Fruit fly (Drosophila melanogaster) whole organism, embryonic: Measurements from ENCODE around the gene CG43407.

Source experiments
- CG10462 ChIP-seq: fragments of 200-800 bp; sonication (Bioruptor generic); optimal IDR thresholded peaks from 2 replicates; lab custom pipeline; 2016; ENCODE audit warnings: missing biosample characterization, missing genetic modification characterization
- CG11696 ChIP-seq: fragments of 200-800 bp; sonication (Bioruptor generic); IDR thresholded peaks from 2 replicates; pipeline ENCODE4 v1.3.6; 2022; ENCODE audit warnings: missing biosample characterization, missing genetic modification characterization
- CG12391 ChIP-seq: fragments of 200-800 bp; sonication (Bioruptor generic); optimal IDR thresholded peaks from 3 replicates; lab custom pipeline; 2018; ENCODE audit warnings: missing biosample characterization, mild to moderate bottlenecking, missing genetic modification characterization, moderate library complexity
- CG12769 ChIP-seq: fragments of 200-800 bp; sonication (Bioruptor generic); optimal IDR thresholded peaks from 2 replicates; lab custom pipeline; 2019; ENCODE audit warnings: missing biosample characterization, mild to moderate bottlenecking, missing genetic modification characterization, moderate library complexity
- CG14667 ChIP-seq: fragments of 200-800 bp; sonication (Bioruptor generic); IDR thresholded peaks from 2 replicates; pipeline ENCODE4 v1.3.6; 2022; ENCODE audit warnings: missing biosample characterization, missing genetic modification characterization
- CG16779 ChIP-seq: fragments of 200-800 bp; sonication (Bioruptor generic); IDR thresholded peaks from 2 replicates; pipeline ENCODE4 v1.3.6; 2022; ENCODE audit warnings: missing biosample characterization, missing genetic modification characterization
- CG17612 ChIP-seq: fragments of 200-800 bp; sonication (Bioruptor generic); IDR thresholded peaks from 2 replicates; pipeline ENCODE4 v1.3.6; 2022; ENCODE audit warnings: missing biosample characterization, missing genetic modification characterization
- CG1792 ChIP-seq: fragments of 200-800 bp; sonication (Bioruptor generic); optimal IDR thresholded peaks from 2 replicates; lab custom pipeline; 2016; ENCODE audit warnings: missing biosample characterization, missing genetic modification characterization
- CG2889 ChIP-seq: fragments of 200-800 bp; sonication (Bioruptor generic); IDR thresholded peaks from 3 replicates; pipeline ENCODE4 v1.3.6; 2022; ENCODE audit warnings: missing biosample characterization, missing genetic modification characterization
- CG3163 ChIP-seq: fragments of 200-800 bp; sonication (Bioruptor generic); optimal IDR thresholded peaks from 3 replicates; lab custom pipeline; 2016; ENCODE audit warnings: missing biosample characterization, missing genetic modification characterization
- CG4360 ChIP-seq: fragments of 200-800 bp; sonication (Bioruptor generic); IDR thresholded peaks from 2 replicates; pipeline ENCODE4 v1.3.6; 2022; ENCODE audit warnings: missing biosample characterization, missing genetic modification characterization
- CG4730 ChIP-seq: fragments of 200-800 bp; sonication (Bioruptor generic); IDR thresholded peaks from 2 replicates; pipeline ENCODE4 v1.3.6; 2022; ENCODE audit warnings: missing biosample characterization, missing genetic modification characterization
- CG5953 ChIP-seq: fragments of 200-800 bp; sonication (Bioruptor generic); IDR thresholded peaks from 2 replicates; pipeline ENCODE4 v1.3.6; 2022; ENCODE audit warnings: missing biosample characterization, missing genetic modification characterization
- CG6272 ChIP-seq: fragments of 200-800 bp; sonication (Bioruptor generic); IDR thresholded peaks from 2 replicates; pipeline ENCODE4 v1.3.6; 2022; ENCODE audit warnings: missing biosample characterization, missing genetic modification characterization
- CG8765 ChIP-seq: fragments of 200-800 bp; sonication (Bioruptor generic); IDR thresholded peaks from 2 replicates; pipeline ENCODE4 v1.3.6; 2022; ENCODE audit warnings: missing biosample characterization, missing genetic modification characterization
- CG9437 ChIP-seq: fragments of 200-800 bp; sonication (Bioruptor generic); optimal IDR thresholded peaks from 2 replicates; lab custom pipeline; 2018; ENCODE audit warnings: missing biosample characterization, mild to moderate bottlenecking, missing genetic modification characterization
- CG9932 ChIP-seq: fragments of 200-800 bp; sonication (Bioruptor generic); IDR thresholded peaks from 2 replicates; pipeline ENCODE4 v1.3.6; 2022; ENCODE audit warnings: missing biosample characterization, missing genetic modification characterization
- CoRest ChIP-seq: fragments of 200-800 bp; sonication (Bioruptor generic); optimal IDR thresholded peaks from 3 replicates; lab custom pipeline; 2018; ENCODE audit warnings: missing biosample characterization, mild to moderate bottlenecking, missing genetic modification characterization, moderate library complexity
- Dip2 ChIP-seq: fragments of 200-800 bp; sonication (Bioruptor generic); IDR thresholded peaks from 2 replicates; pipeline ENCODE4 v1.3.6; 2022; ENCODE audit warnings: missing biosample characterization, missing genetic modification characterization
- E2f2 ChIP-seq: fragments of 200-800 bp; sonication (Bioruptor generic); IDR thresholded peaks from 2 replicates; pipeline ENCODE4 v1.3.6; 2022; ENCODE audit warnings: missing biosample characterization, missing genetic modification characterization
- Hr78 ChIP-seq, 2 experiments: fragments of 200-800 bp in 1 of 2; fragments of >200 bp in 1 of 2; sonication (Bioruptor generic) in 1 of 2; optimal IDR thresholded peaks; 2 replicates each; lab custom pipeline; 2017 to 2019; ENCODE audit warnings: missing biosample characterization in 2 of 2, missing genetic modification characterization in 2 of 2, mild to moderate bottlenecking in 1 of 2, moderate library complexity in 1 of 2
- Max ChIP-seq: fragments of 200-800 bp; sonication (Bioruptor generic); optimal IDR thresholded peaks from 2 replicates; lab custom pipeline; 2016; ENCODE audit warnings: missing biosample characterization, mild to moderate bottlenecking, missing genetic modification characterization
- Myb ChIP-seq: fragments of 200-800 bp; sonication (Bioruptor generic); optimal IDR thresholded peaks from 2 replicates; lab custom pipeline; 2016; ENCODE audit warnings: missing biosample characterization, missing genetic modification characterization
- Sry-β ChIP-seq: fragments of 200-800 bp; sonication (Bioruptor generic); optimal IDR thresholded peaks from 2 replicates; lab custom pipeline; 2018; ENCODE audit warnings: missing biosample characterization, mild to moderate bottlenecking, missing genetic modification characterization, moderate library complexity
- Ssrp ChIP-seq: fragments of 200-800 bp; sonication (Bioruptor generic); optimal IDR thresholded peaks from 2 replicates; lab custom pipeline; 2018; ENCODE audit warnings: missing biosample characterization, mild to moderate bottlenecking, missing genetic modification characterization, moderate library complexity
- TFAM ChIP-seq: fragments of 200-800 bp; sonication (Bioruptor generic); optimal IDR thresholded peaks from 2 replicates; lab custom pipeline; 2017; ENCODE audit warnings: missing biosample characterization, missing genetic modification characterization, inconsistent platforms
- ara ChIP-seq: fragments of 200-800 bp; sonication (Bioruptor generic); IDR thresholded peaks from 2 replicates; pipeline ENCODE4 v1.3.6; 2022; ENCODE audit warnings: missing biosample characterization, missing genetic modification characterization
- ash1 ChIP-seq: fragments of 200-800 bp; sonication (Bioruptor generic); optimal IDR thresholded peaks from 2 replicates; lab custom pipeline; 2018; ENCODE audit warnings: missing biosample characterization, mild to moderate bottlenecking, missing genetic modification characterization
- bowl ChIP-seq: fragments of 200-800 bp; sonication (Bioruptor generic); IDR thresholded peaks from 2 replicates; pipeline ENCODE4 v1.3.6; 2022; ENCODE audit warnings: missing biosample characterization, missing genetic modification characterization
- br ChIP-seq: fragments of >200 bp; optimal IDR thresholded peaks from 2 replicates; lab custom pipeline; 2017
- cato ChIP-seq: fragments of 200-800 bp; sonication (Bioruptor generic); optimal IDR thresholded peaks from 2 replicates; lab custom pipeline; 2016; ENCODE audit warnings: missing biosample characterization, missing genetic modification characterization, borderline replicate concordance
- crol ChIP-seq: fragments of 200-800 bp; sonication (Bioruptor generic); IDR thresholded peaks from 2 replicates; pipeline ENCODE4 v1.3.6; 2022; ENCODE audit warnings: missing biosample characterization, missing genetic modification characterization
- crp ChIP-seq, 2 experiments: fragments of 200-800 bp; sonication (Bioruptor generic); optimal IDR thresholded peaks; 2 replicates in 1 of 2; 3 replicates in 1 of 2; lab custom pipeline; 2017; ENCODE audit warnings: missing biosample characterization in 2 of 2, missing genetic modification characterization in 2 of 2, mild to moderate bottlenecking in 1 of 2, moderate library complexity in 1 of 2
- gce ChIP-seq: fragments of 200-800 bp; sonication (Bioruptor generic); IDR thresholded peaks from 3 replicates; pipeline ENCODE4 v1.3.6; 2022; ENCODE audit warnings: missing biosample characterization, missing genetic modification characterization
- hb ChIP-seq: fragments of 200-800 bp; sonication (Bioruptor generic); IDR thresholded peaks from 3 replicates; pipeline ENCODE4 v1.3.6; 2022; ENCODE audit warnings: missing biosample characterization, missing genetic modification characterization; ENCODE audit not compliant: partially characterized antibody
- her ChIP-seq: fragments of 200-800 bp; sonication (Bioruptor generic); optimal IDR thresholded peaks from 2 replicates; lab custom pipeline; 2016; ENCODE audit warnings: missing biosample characterization, missing genetic modification characterization
- ind ChIP-seq: fragments of 200-800 bp; sonication (Bioruptor generic); optimal IDR thresholded peaks from 3 replicates; lab custom pipeline; 2016; ENCODE audit warnings: missing biosample characterization, missing genetic modification characterization
- kay ChIP-seq: fragments of 200-800 bp; sonication (Bioruptor generic); optimal IDR thresholded peaks from 2 replicates; lab custom pipeline; 2016; ENCODE audit warnings: missing biosample characterization, missing genetic modification characterization
- lab ChIP-seq: fragments of 200-800 bp; sonication (Bioruptor generic); optimal IDR thresholded peaks from 3 replicates; lab custom pipeline; 2017; ENCODE audit warnings: missing biosample characterization, missing genetic modification characterization, mild to moderate bottlenecking, moderate library complexity, missing genetic modification reagents
- lola ChIP-seq, 3 experiments: fragments of >200 bp in 2 of 3; fragments of 200-800 bp in 1 of 3; sonication (Bioruptor generic) in 1 of 3; optimal IDR thresholded peaks; 2 replicates each; lab custom pipeline; 2017 to 2019; ENCODE audit warnings: missing biosample characterization in 3 of 3, missing genetic modification characterization in 3 of 3, mild to moderate bottlenecking in 1 of 3, moderate library complexity in 1 of 3
- mirr ChIP-seq: fragments of 200-800 bp; sonication (Bioruptor generic); optimal IDR thresholded peaks from 3 replicates; lab custom pipeline; 2018; ENCODE audit warnings: missing biosample characterization, mild to moderate bottlenecking, missing genetic modification characterization
- nau ChIP-seq: fragments of 200-800 bp; sonication (Bioruptor generic); optimal IDR thresholded peaks from 3 replicates; lab custom pipeline; 2017; ENCODE audit warnings: missing biosample characterization, mild to moderate bottlenecking, missing genetic modification characterization, missing genetic modification reagents
- odd ChIP-seq: fragments of 200-800 bp; sonication (Bioruptor generic); optimal IDR thresholded peaks from 2 replicates; lab custom pipeline; 2017; ENCODE audit warnings: missing biosample characterization, mild to moderate bottlenecking, missing genetic modification characterization
- sc ChIP-seq, 3 experiments: fragments of >200 bp in 2 of 3; fragments of 200-800 bp in 1 of 3; sonication (Bioruptor generic) in 1 of 3; optimal IDR thresholded peaks; 2 replicates in 2 of 3; 3 replicates in 1 of 3; lab custom pipeline; 2017; ENCODE audit warnings: mild to moderate bottlenecking in 1 of 3, missing biosample characterization in 1 of 3, missing genetic modification characterization in 1 of 3, missing genetic modification reagents in 1 of 3
- sima ChIP-seq: fragments of 200-800 bp; sonication (Bioruptor generic); optimal IDR thresholded peaks from 2 replicates; lab custom pipeline; 2016; ENCODE audit warnings: missing biosample characterization, missing genetic modification characterization
- stc ChIP-seq: fragments of 200-800 bp; sonication (Bioruptor generic); IDR thresholded peaks from 2 replicates; pipeline ENCODE4 v1.3.6; 2022; ENCODE audit warnings: missing biosample characterization, missing genetic modification characterization
- vfl ChIP-seq: fragments of 200-800 bp; sonication (Bioruptor generic); optimal IDR thresholded peaks from 2 replicates; lab custom pipeline; 2016; ENCODE audit warnings: missing biosample characterization, missing genetic modification characterization
- zen ChIP-seq: fragments of 200-800 bp; sonication (Bioruptor generic); optimal IDR thresholded peaks from 3 replicates; lab custom pipeline; 2018; ENCODE audit warnings: missing biosample characterization, mild to moderate bottlenecking, missing genetic modification characterization, moderate library complexity

The CG43407 gene

DNA sequence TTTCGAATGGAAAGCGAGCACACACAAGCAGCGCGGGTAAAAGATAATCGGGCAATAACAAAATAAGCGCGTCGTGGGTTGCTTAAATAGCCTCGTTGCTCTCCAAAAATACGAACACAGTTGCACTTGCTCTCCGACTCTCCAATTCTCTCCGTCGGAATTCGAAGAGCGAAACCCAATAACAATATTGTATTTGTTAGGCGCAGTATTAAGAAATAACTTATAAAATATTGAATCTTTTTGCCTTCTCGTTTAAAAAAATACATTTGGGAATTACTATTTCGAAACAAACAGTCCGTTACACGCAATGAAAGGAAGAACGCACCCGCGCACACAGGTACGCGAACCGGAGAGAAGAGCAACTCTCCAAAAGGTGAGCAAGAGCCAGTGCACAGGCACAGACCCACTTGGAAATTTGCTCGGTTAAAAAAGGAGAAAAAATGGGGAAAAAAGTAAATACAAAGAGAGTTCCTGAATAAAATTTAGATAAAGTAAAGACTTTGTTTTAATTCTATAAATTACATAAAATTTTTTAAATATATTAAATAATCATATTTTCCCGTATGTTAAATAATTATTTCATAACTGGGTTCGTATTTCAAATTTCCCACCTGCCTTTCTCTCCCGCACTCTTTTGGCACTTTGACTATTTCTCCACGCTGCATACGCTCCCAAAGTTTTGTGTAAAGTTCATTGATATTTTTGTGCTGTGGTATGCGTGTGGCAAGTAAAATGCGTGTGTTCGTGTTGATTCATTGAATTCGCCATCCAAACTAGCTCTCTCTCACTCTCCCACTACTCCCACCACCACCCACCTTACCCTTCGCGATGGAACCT lies 33.4 kb upstream of the CG43407 start, which contains the start of gene Mkp3 (continued):
- TF ChIP-seq CG10462 (GFP tag; lab: Kevin White, UChicago) = peak; percentile 58
- TF ChIP-seq her (GFP tag; lab: Kevin White, UChicago) = no peak
- TF ChIP-seq TFAM (GFP tag; lab: Kevin White, UChicago) = no peak
- TF ChIP-seq Hr78 (GFP tag; optimal IDR thresholded peaks at IDR 0.05; lab: Kevin White, UChicago) = peak in 1 of 2 experiments; percentile 69
- TF ChIP-seq E2f2 (GFP tag; lab: Robert Waterston, UW) = peak; percentile 74
- no peak for TF ChIP-seq ash1
- peak; percentile 70 for TF ChIP-seq CG12769 (tag; lab: Kevin White, UChicago)
- TF ChIP-seq CG16779 (GFP tag; lab: Robert Waterston, UW) = peak; percentile 57; the same call in 1 of the 2 replicates
- TF ChIP-seq ara (GFP tag; lab: Robert Waterston, UW) = peak; percentile 70
- peak; percentile 13 for TF ChIP-seq mirr
- no peak; the same call in 1 of the 2 replicates for TF ChIP-seq CG11696 (GFP tag; lab: Robert Waterston, UW)
- TF ChIP-seq CG2889 (GFP tag; lab: Robert Waterston, UW) = peak; percentile 89
- peak; percentile 36 for TF ChIP-seq kay (GFP tag; lab: Kevin White, UChicago)
- peak; percentile 86 for TF ChIP-seq odd (GFP tag; lab: Kevin White, UChicago)
- peak; percentile 61 for TF ChIP-seq bowl
- TF ChIP-seq cato (GFP tag; lab: Kevin White, UChicago) = peak; percentile 31
- TF ChIP-seq Ssrp (tag; lab: Kevin White, UChicago) = peak; percentile 79
- TF ChIP-seq CG9932 (GFP tag; lab: Robert Waterston, UW) = peak; percentile 89
- no peak for TF ChIP-seq CG1792 (GFP tag; lab: Kevin White, UChicago)
- TF ChIP-seq crp (GFP tag; optimal IDR thresholded peaks at IDR 0.05; lab: Kevin White, UChicago) = peak in 1 of 2 experiments; percentile 37
- peak; percentile 73; the same call in 2 of the 3 replicates for TF ChIP-seq gce
- TF ChIP-seq Max = peak; percentile 71
- TF ChIP-seq Myb (GFP tag; lab: Kevin White, UChicago) = peak; percentile 22
- TF ChIP-seq sima (GFP tag; lab: Kevin White, UChicago) = no peak
- peak; percentile 93 for TF ChIP-seq CoRest (tag; lab: Kevin White, UChicago)
- TF ChIP-seq zen (tag; lab: Kevin White, UChicago) = peak; percentile 42
- peak; percentile 93 for TF ChIP-seq stc
- TF ChIP-seq nau (GFP tag; lab: Kevin White, UChicago) = peak; percentile 81
- peak; percentile 42 for TF ChIP-seq CG4360 (GFP tag; lab: Robert Waterston, UW)
- peak in 1 of 3 experiments; percentile 77 for TF ChIP-seq lola (GFP tag; optimal IDR thresholded peaks at IDR 0.05; lab: Kevin White, UChicago)
- no peak for TF ChIP-seq sc (optimal IDR thresholded peaks at IDR 0.05; lab: Kevin White, UChicago)
- peak; percentile 65 for TF ChIP-seq sc (GFP tag; optimal IDR thresholded peaks at IDR 0.05; lab: Kevin White, UChicago)
- TF ChIP-seq CG5953 (GFP tag; lab: Robert Waterston, UW) = peak; percentile 65; the same call in 1 of the 2 replicates
- TF ChIP-seq CG17612 (GFP tag; lab: Robert Waterston, UW) = peak; percentile 65
- peak; percentile 80 for TF ChIP-seq CG9437 (GFP tag; lab: Kevin White, UChicago)
- TF ChIP-seq CG4730 = peak; percentile 79
- peak; percentile 88 for TF ChIP-seq crol
- peak; percentile 81 for TF ChIP-seq ind
- TF ChIP-seq CG6272 (GFP tag; lab: Robert Waterston, UW) = peak; percentile 83
- peak; percentile 97 for TF ChIP-seq lab (GFP tag; lab: Kevin White, UChicago)
- TF ChIP-seq CG14667 (GFP tag; lab: Robert Waterston, UW) = peak; percentile 81
- peak; percentile 77; the same call in 1 of the 2 replicates for TF ChIP-seq CG8765 (GFP tag; lab: Robert Waterston, UW)
- no peak for TF ChIP-seq Dip2
- TF ChIP-seq vfl (GFP tag; lab: Kevin White, UChicago) = peak; percentile 11
- TF ChIP-seq br = no peak
- peak; percentile 91 for TF ChIP-seq CG12391 (tag; lab: Kevin White, UChicago)
- TF ChIP-seq Sry-β (GFP tag; lab: Kevin White, UChicago) = no peak
- no peak for TF ChIP-seq CG3163
- TF ChIP-seq hb (GFP tag; lab: Robert Waterston, UW) = no peak
